Fruit fly (Drosophila melanogaster) whole organism, embryonic: ENCODE data around the gene CG31287.

Experiments used
- ATbp ChIP-seq: fragments of 200-800 bp; sonication (Bioruptor generic); optimal IDR thresholded peaks from 2 replicates; lab custom pipeline; 2017; ENCODE audit warnings: missing biosample characterization, mild to moderate bottlenecking, missing genetic modification characterization, missing genetic modification reagents
- Abd-B ChIP-seq: fragments of 200-800 bp; sonication (Bioruptor generic); optimal IDR thresholded peaks from 2 replicates; lab custom pipeline; 2018; ENCODE audit warnings: missing biosample characterization, mild to moderate bottlenecking, missing genetic modification characterization, moderate library complexity
- Atf3 ChIP-seq: fragments of 200-800 bp; sonication (Bioruptor generic); optimal IDR thresholded peaks from 3 replicates; lab custom pipeline; 2016; ENCODE audit warnings: missing biosample characterization, missing genetic modification characterization
- CG10431 ChIP-seq: fragments of 200-800 bp; sonication (Bioruptor generic); optimal IDR thresholded peaks from 3 replicates; lab custom pipeline; 2018; ENCODE audit warnings: missing biosample characterization, mild to moderate bottlenecking, missing genetic modification characterization
- CG14050 ChIP-seq: fragments of 200-800 bp; sonication (Bioruptor generic); IDR thresholded peaks from 3 replicates; pipeline ENCODE4 v1.3.6; 2022; ENCODE audit warnings: missing biosample characterization, missing genetic modification characterization
- CG2202 ChIP-seq: fragments of 200-800 bp; sonication (Bioruptor generic); optimal IDR thresholded peaks from 2 replicates; lab custom pipeline; 2018; ENCODE audit warnings: missing biosample characterization, mild to moderate bottlenecking, missing genetic modification characterization
- CG4282 ChIP-seq: fragments of 200-800 bp; sonication (Bioruptor generic); optimal IDR thresholded peaks from 2 replicates; lab custom pipeline; 2016; ENCODE audit warnings: missing biosample characterization, missing genetic modification characterization
- CG6813 ChIP-seq: fragments of 200-800 bp; sonication (Bioruptor generic); optimal IDR thresholded peaks from 2 replicates; lab custom pipeline; 2017; ENCODE audit warnings: missing biosample characterization, missing genetic modification characterization, mild to moderate bottlenecking, moderate library complexity, missing genetic modification reagents
- CG7786 ChIP-seq: fragments of 200-800 bp; sonication (Bioruptor generic); optimal IDR thresholded peaks from 2 replicates; lab custom pipeline; 2016; ENCODE audit warnings: missing biosample characterization, missing genetic modification characterization
- CG7963 ChIP-seq: fragments of 200-800 bp; sonication (Bioruptor generic); IDR thresholded peaks from 3 replicates; pipeline ENCODE4 v1.3.6; 2022; ENCODE audit warnings: missing biosample characterization, missing genetic modification characterization; ENCODE audit not compliant: partially characterized antibody
- CG9215 ChIP-seq: fragments of 200-800 bp; sonication (Bioruptor generic); IDR thresholded peaks from 2 replicates; pipeline ENCODE4 v1.3.6; 2022; ENCODE audit warnings: missing biosample characterization, missing genetic modification characterization
- CG9932 ChIP-seq: fragments of 200-800 bp; sonication (Bioruptor generic); IDR thresholded peaks from 2 replicates; pipeline ENCODE4 v1.3.6; 2022; ENCODE audit warnings: missing biosample characterization, missing genetic modification characterization
- D ChIP-seq, 2 experiments: fragments of 200-800 bp in 1 of 2; fragments of >200 bp in 1 of 2; sonication (Bioruptor generic) in 1 of 2; optimal IDR thresholded peaks; 2 replicates in 1 of 2; 3 replicates in 1 of 2; lab custom pipeline; 2017; ENCODE audit warnings: mild to moderate bottlenecking in 1 of 2, missing biosample characterization in 1 of 2, missing genetic modification characterization in 1 of 2, missing genetic modification reagents in 1 of 2
- D19B ChIP-seq: fragments of 200-800 bp; sonication (Bioruptor generic); optimal IDR thresholded peaks from 2 replicates; lab custom pipeline; 2017; ENCODE audit warnings: missing biosample characterization, mild to moderate bottlenecking, missing genetic modification characterization
- Dad ChIP-seq: fragments of 200-800 bp; sonication (Bioruptor generic); optimal IDR thresholded peaks from 3 replicates; lab custom pipeline; 2016; ENCODE audit warnings: missing biosample characterization, missing genetic modification characterization
- Dbx ChIP-seq: fragments of 200-800 bp; sonication (Bioruptor generic); IDR thresholded peaks from 3 replicates; pipeline ENCODE4 v1.3.6; 2022; ENCODE audit warnings: missing biosample characterization, missing genetic modification characterization
- Dip2 ChIP-seq: fragments of 200-800 bp; sonication (Bioruptor generic); IDR thresholded peaks from 2 replicates; pipeline ENCODE4 v1.3.6; 2022; ENCODE audit warnings: missing biosample characterization, missing genetic modification characterization
- Dip3 ChIP-seq: fragments of 200-800 bp; sonication (Bioruptor generic); optimal IDR thresholded peaks from 3 replicates; lab custom pipeline; 2016; ENCODE audit warnings: missing biosample characterization, missing genetic modification characterization
- E2f1 ChIP-seq: fragments of 200-800 bp; sonication (Bioruptor generic); IDR thresholded peaks from 2 replicates; pipeline ENCODE4 v1.3.6; 2022; ENCODE audit warnings: missing biosample characterization, missing genetic modification characterization
- ERR ChIP-seq: fragments of 200-800 bp; sonication (Bioruptor generic); optimal IDR thresholded peaks from 2 replicates; lab custom pipeline; 2016; ENCODE audit warnings: missing biosample characterization, missing genetic modification characterization
- Gsc ChIP-seq: fragments of 200-800 bp; sonication (Bioruptor generic); IDR thresholded peaks from 2 replicates; pipeline ENCODE4 v1.3.6; 2022; ENCODE audit warnings: missing biosample characterization, missing genetic modification characterization
- HLH3B ChIP-seq: fragments of 200-800 bp; sonication (Bioruptor generic); IDR thresholded peaks from 2 replicates; pipeline ENCODE4 v1.3.6; 2022; ENCODE audit warnings: missing biosample characterization, missing genetic modification characterization
- HLHmδ ChIP-seq: fragments of 200-800 bp; sonication (Bioruptor generic); optimal IDR thresholded peaks from 2 replicates; lab custom pipeline; 2018; ENCODE audit warnings: missing biosample characterization, mild to moderate bottlenecking, missing genetic modification characterization, moderate library complexity
- HmgD ChIP-seq: fragments of 200-800 bp; sonication (Bioruptor generic); optimal IDR thresholded peaks from 3 replicates; lab custom pipeline; 2016; ENCODE audit warnings: missing biosample characterization, missing genetic modification characterization
- Meics ChIP-seq: fragments of 200-800 bp; sonication (Bioruptor generic); optimal IDR thresholded peaks from 2 replicates; lab custom pipeline; 2017; ENCODE audit warnings: missing biosample characterization, mild to moderate bottlenecking, missing genetic modification characterization
- Pdp1 ChIP-seq, 2 experiments: fragments of 200-800 bp; sonication (Bioruptor generic); optimal IDR thresholded peaks; 3 replicates each; lab custom pipeline; 2016; ENCODE audit warnings: missing biosample characterization in 2 of 2, missing genetic modification characterization in 2 of 2, mild to moderate bottlenecking in 1 of 2, moderate library complexity in 1 of 2
- Poxn ChIP-seq: fragments of 200-800 bp; sonication (Bioruptor generic); IDR thresholded peaks from 2 replicates; pipeline ENCODE4 v1.3.6; 2022; ENCODE audit warnings: missing biosample characterization, missing genetic modification characterization
- Ptx1 ChIP-seq: fragments of 200-800 bp; sonication (Bioruptor generic); IDR thresholded peaks from 2 replicates; pipeline ENCODE4 v1.3.6; 2022; ENCODE audit warnings: missing biosample characterization, missing genetic modification characterization
- Rfx ChIP-seq: fragments of 200-800 bp; sonication (Bioruptor generic); IDR thresholded peaks from 2 replicates; pipeline ENCODE4 v1.3.6; 2022; ENCODE audit warnings: missing biosample characterization, missing genetic modification characterization
- Stat92E ChIP-seq, 3 experiments: fragments of >200 bp in 2 of 3; fragments of 200-800 bp in 1 of 3; sonication (Bioruptor generic) in 1 of 3; optimal IDR thresholded peaks; 2 replicates each; lab custom pipeline; 2017 to 2019; ENCODE audit warnings: missing biosample characterization in 3 of 3, missing genetic modification characterization in 3 of 3, mild to moderate bottlenecking in 1 of 3, moderate library complexity in 1 of 3
- TFAM ChIP-seq: fragments of 200-800 bp; sonication (Bioruptor generic); optimal IDR thresholded peaks from 2 replicates; lab custom pipeline; 2017; ENCODE audit warnings: missing biosample characterization, missing genetic modification characterization, inconsistent platforms
- Taf1 ChIP-seq: fragments of 200-800 bp; sonication (Bioruptor generic); IDR thresholded peaks from 2 replicates; pipeline ENCODE4 v1.3.6; 2022; ENCODE audit warnings: missing biosample characterization, missing genetic modification characterization
- az2 ChIP-seq: fragments of 200-800 bp; sonication (Bioruptor generic); optimal IDR thresholded peaks from 3 replicates; lab custom pipeline; 2016; ENCODE audit warnings: missing biosample characterization, missing genetic modification characterization
- dati ChIP-seq: fragments of 200-800 bp; sonication (Bioruptor generic); IDR thresholded peaks from 2 replicates; pipeline ENCODE4 v1.3.6; 2022; ENCODE audit warnings: missing biosample characterization, missing genetic modification characterization
- grn ChIP-seq: fragments of 200-800 bp; sonication (Bioruptor generic); optimal IDR thresholded peaks from 3 replicates; lab custom pipeline; 2017; ENCODE audit warnings: missing biosample characterization, missing genetic modification characterization
- jigr1 ChIP-seq: fragments of 200-800 bp; sonication (Bioruptor generic); IDR thresholded peaks from 3 replicates; pipeline ENCODE4 v1.3.6; 2022; ENCODE audit warnings: missing biosample characterization, missing genetic modification characterization
- ken ChIP-seq: fragments of 200-800 bp; sonication (Bioruptor generic); IDR thresholded peaks from 3 replicates; pipeline ENCODE4 v1.3.6; 2022; ENCODE audit warnings: missing biosample characterization, missing genetic modification characterization
- klu ChIP-seq: fragments of 200-800 bp; sonication (Bioruptor generic); IDR thresholded peaks from 2 replicates; pipeline ENCODE4 v1.3.6; 2022; ENCODE audit warnings: missing biosample characterization, missing genetic modification characterization
- knrl ChIP-seq: fragments of 200-800 bp; sonication (Bioruptor generic); IDR thresholded peaks from 3 replicates; pipeline ENCODE4 v1.3.6; 2022; ENCODE audit warnings: missing biosample characterization, missing genetic modification characterization; ENCODE audit not compliant: partially characterized antibody
- mld ChIP-seq: fragments of 200-800 bp; sonication (Bioruptor generic); IDR thresholded peaks from 3 replicates; pipeline ENCODE4 v1.3.6; 2022; ENCODE audit warnings: missing biosample characterization, missing genetic modification characterization; ENCODE audit not compliant: partially characterized antibody
- oc ChIP-seq: fragments of 200-800 bp; sonication (Bioruptor generic); optimal IDR thresholded peaks from 2 replicates; lab custom pipeline; 2018; ENCODE audit warnings: missing biosample characterization, mild to moderate bottlenecking, missing genetic modification characterization, moderate library complexity
- pan ChIP-seq, 4 experiments: fragments of >200 bp in 3 of 4; fragments of 200-800 bp in 1 of 4; sonication (Bioruptor generic) in 1 of 4; optimal IDR thresholded peaks in 3 of 4; IDR thresholded peaks in 1 of 4; 2 replicates each; pipeline versions ENCODE4 v1.3.6 to Lab custom; 2017 to 2022; ENCODE audit warnings: missing biosample characterization in 2 of 4, missing genetic modification characterization in 2 of 4, mixed read lengths in 1 of 4
- ranshi ChIP-seq: fragments of 200-800 bp; sonication (Bioruptor generic); IDR thresholded peaks from 2 replicates; pipeline ENCODE4 v1.3.6; 2022; ENCODE audit warnings: missing biosample characterization, missing genetic modification characterization
- slp2 ChIP-seq: fragments of 200-800 bp; sonication (Bioruptor generic); optimal IDR thresholded peaks from 2 replicates; lab custom pipeline; 2016; ENCODE audit warnings: missing biosample characterization, missing genetic modification characterization
- tup ChIP-seq: fragments of 200-800 bp; sonication (Bioruptor generic); optimal IDR thresholded peaks from 2 replicates; lab custom pipeline; 2016; ENCODE audit warnings: missing biosample characterization, mild to moderate bottlenecking, missing genetic modification characterization, moderate library complexity
- yki ChIP-seq: fragments of >200 bp; optimal IDR thresholded peaks from 3 replicates; lab custom pipeline; 2018
- zen ChIP-seq: fragments of 200-800 bp; sonication (Bioruptor generic); optimal IDR thresholded peaks from 3 replicates; lab custom pipeline; 2018; ENCODE audit warnings: missing biosample characterization, mild to moderate bottlenecking, missing genetic modification characterization, moderate library complexity

The CG31287 gene

dm6 chr3R:16221359-16222299, 18.5 kb downstream of the CG31287 start (continued):
- TF ChIP-seq D19B (GFP tag; lab: Kevin White, UChicago) (peak; percentile 88), klu (GFP tag; lab: Robert Waterston, UW) (no peak), E2f1 (peak; percentile 67; the same call in 1 of the 2 replicates), Taf1 (peak; percentile 17; the same call in 1 of the 2 replicates), Dip3 (GFP tag; lab: Kevin White, UChicago) (no peak), CG14050 (GFP tag; lab: Robert Waterston, UW) (peak; percentile 37), CG7963 (GFP tag; lab: Robert Waterston, UW) (no peak), Pdp1 (GFP tag; optimal IDR thresholded peaks at IDR 0.05; lab: Kevin White, UChicago) (peak in 1 of 2 experiments; percentile 55), CG9932 (GFP tag; lab: Robert Waterston, UW) (peak; percentile 69), mld (GFP tag; lab: Robert Waterston, UW) (no peak), Ptx1 (GFP tag; lab: Robert Waterston, UW) (peak; percentile 80), ranshi (peak; percentile 68; the same call in 1 of the 2 replicates), CG4282 (GFP tag; lab: Kevin White, UChicago) (no peak), CG6813 (GFP tag; lab: Kevin White, UChicago) (peak; percentile 77), D (optimal IDR thresholded peaks at IDR 0.05; lab: Kevin White, UChicago) (no peak), D (GFP tag; optimal IDR thresholded peaks at IDR 0.05; lab: Kevin White, UChicago) (peak; percentile 95), ken (GFP tag; lab: Robert Waterston, UW) (peak; percentile 61), dati (GFP tag; lab: Robert Waterston, UW) (peak; percentile 61), yki (lab: Kevin White, UChicago) (no peak), ERR (GFP tag; lab: Kevin White, UChicago) (no peak), HLH3B (GFP tag; lab: Robert Waterston, UW) (peak; percentile 76; the same call in 1 of the 2 replicates), CG9215 (peak; percentile 77), Gsc (GFP tag; lab: Robert Waterston, UW) (0 out of 2 replicates have a peak, but pooled peaks have one; percentile 34), ATbp (GFP tag; lab: Kevin White, UChicago) (peak; percentile 82), grn (GFP tag; lab: Kevin White, UChicago) (peak; percentile 87), Abd-B (GFP tag; lab: Kevin White, UChicago) (peak; percentile 92), Meics (GFP tag; lab: Kevin White, UChicago) (peak; percentile 95), Dad (GFP tag; lab: Kevin White, UChicago) (no peak), jigr1 (GFP tag; lab: Robert Waterston, UW) (no peak; the same call in 2 of the 3 replicates), Dip2 (no peak; the same call in 1 of the 2 replicates), Stat92E (GFP tag; optimal IDR thresholded peaks at IDR 0.05; lab: Kevin White, UChicago) (peak in 1 of 3 experiments; percentile 73), Poxn (GFP tag; lab: Robert Waterston, UW) (0 out of 2 replicates have a peak, but pooled peaks have one; percentile 41), Dbx (GFP tag; lab: Robert Waterston, UW) (no peak), CG2202 (tag; lab: Kevin White, UChicago) (peak; percentile 74), Rfx (GFP tag; lab: Robert Waterston, UW) (peak; percentile 72), pan (optimal IDR thresholded peaks at IDR 0.05; lab: Kevin White, UChicago) (no peak), pan (GFP tag; optimal IDR thresholded peaks at IDR 0.05 in 1 of 2, IDR thresholded peaks at IDR 0.05 in 1 of 2) (peak in 1 of 2 experiments; percentile 72), CG7786 (GFP tag; lab: Kevin White, UChicago) (no peak), slp2 (GFP tag; lab: Kevin White, UChicago) (peak; percentile 72), knrl (GFP tag; lab: Robert Waterston, UW) (no peak), CG10431 (GFP tag; lab: Kevin White, UChicago) (peak; percentile 89), az2 (peak; percentile 87), oc (tag; lab: Kevin White, UChicago) (peak; percentile 28), tup (peak; percentile 22), zen (tag; lab: Kevin White, UChicago) (peak; percentile 82), Atf3 (GFP tag; lab: Kevin White, UChicago) (no peak), TFAM (GFP tag; lab: Kevin White, UChicago) (no peak), HLHmδ (GFP tag; lab: Kevin White, UChicago) (no peak), HmgD (GFP tag; lab: Kevin White, UChicago) (peak; percentile 28)
